Fruit fly (Drosophila melanogaster): Measurements from ENCODE around the gene CG14223.

The CG14223 gene

DNA sequence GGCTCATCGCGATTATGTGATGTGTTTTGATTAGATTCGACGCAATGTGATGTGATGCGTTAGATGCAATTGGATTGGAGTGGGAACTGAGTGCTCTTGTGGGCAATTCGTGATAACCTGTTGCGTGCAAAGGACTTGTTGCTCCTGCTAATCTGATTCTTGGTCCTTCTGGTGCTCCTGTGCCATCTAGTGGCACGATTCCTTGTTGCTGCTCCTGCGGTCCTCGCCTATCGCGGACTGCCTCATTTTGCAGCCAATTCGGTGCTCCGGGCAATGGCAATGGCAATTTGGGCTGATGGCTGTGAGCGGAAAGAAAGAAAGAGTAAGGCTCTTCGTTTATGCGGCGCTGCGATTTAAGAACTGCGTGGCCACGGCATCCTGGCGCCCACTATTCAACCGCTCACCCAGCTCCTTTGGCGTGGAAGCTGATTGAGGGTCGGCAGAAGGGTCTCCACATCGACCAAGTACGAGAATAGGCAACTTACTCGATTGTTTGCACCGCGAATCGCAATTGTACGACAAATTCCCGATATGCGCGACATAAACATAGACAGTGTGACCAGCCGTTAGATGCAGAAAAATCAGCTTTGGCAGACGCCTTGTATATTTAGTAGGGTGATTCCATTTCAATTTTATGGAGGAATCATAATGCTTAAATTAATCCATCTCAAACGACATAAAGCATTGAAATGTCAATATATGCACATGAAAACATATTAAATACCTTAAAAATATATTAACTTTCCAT lies 29.4 kb upstream of the CG14223 start, which contains the start of gene Mer (continued):
- TF ChIP-seq gfzf (GFP tag; optimal IDR thresholded peaks at IDR 0.05) = peak; percentile 75
- TF ChIP-seq dimm (GFP tag; IDR thresholded peaks at IDR 0.05) = peak; percentile 37; the same call in 1 of the 2 replicates
- TF ChIP-seq chm (GFP tag; IDR thresholded peaks at IDR 0.05) = peak; percentile 84
- no peak for TF ChIP-seq hth (optimal IDR thresholded peaks at IDR 0.05)
- TF ChIP-seq onecut (GFP tag; IDR thresholded peaks at IDR 0.05) = peak; percentile 78
- peak; percentile 65; the same call in 2 of the 3 replicates for TF ChIP-seq CG2889 (GFP tag; IDR thresholded peaks at IDR 0.05)
- peak; percentile 29 for TF ChIP-seq cato (GFP tag; optimal IDR thresholded peaks at IDR 0.05; ENCODE audit: borderline replicate concordance)
- TF ChIP-seq schlank (tag; optimal IDR thresholded peaks at IDR 0.05) = peak; percentile 75
- TF ChIP-seq Ets97D (GFP tag; optimal IDR thresholded peaks at IDR 0.05) = peak; percentile 48
- TF ChIP-seq org-1 (GFP tag; optimal IDR thresholded peaks at IDR 0.05) = peak; percentile 81
- peak; percentile 86 for TF ChIP-seq trem (tag; optimal IDR thresholded peaks at IDR 0.05)
- peak; percentile 81 for TF ChIP-seq CG7786 (GFP tag; optimal IDR thresholded peaks at IDR 0.05)
- TF ChIP-seq dpn (GFP tag; optimal IDR thresholded peaks at IDR 0.05) = peak; percentile 86 to 88
- peak; percentile 91 for TF ChIP-seq lilli (GFP tag; optimal IDR thresholded peaks at IDR 0.05)
- TF ChIP-seq Pdp1 (GFP tag; optimal IDR thresholded peaks at IDR 0.05) = peak; percentile 78 to 81
- no peak for TF ChIP-seq sd (tag; optimal IDR thresholded peaks at IDR 0.05)
- TF ChIP-seq stc (GFP tag; IDR thresholded peaks at IDR 0.05) = peak; percentile 83
- no peak for TF ChIP-seq usp (GFP tag; optimal IDR thresholded peaks at IDR 0.05)
- no peak for TF ChIP-seq gt (GFP tag; IDR thresholded peaks at IDR 0.05)
- TF ChIP-seq CG3407 (GFP tag; optimal IDR thresholded peaks at IDR 0.05) = peak; percentile 47
- peak; percentile 90 for TF ChIP-seq dysf (GFP tag; IDR thresholded peaks at IDR 0.05)
- peak; percentile 92 for TF ChIP-seq Drgx (GFP tag; IDR thresholded peaks at IDR 0.05)
- peak; percentile 81 for TF ChIP-seq CG7372 (GFP tag; IDR thresholded peaks at IDR 0.05)
- TF ChIP-seq CG17359 (tag; optimal IDR thresholded peaks at IDR 0.05) = peak; percentile 80
- TF ChIP-seq wek (GFP tag; optimal IDR thresholded peaks at IDR 0.05) = peak; percentile 95
- TF ChIP-seq CG1792 (GFP tag; optimal IDR thresholded peaks at IDR 0.05) = peak; percentile 71
- TF ChIP-seq nerfin-1 (tag; optimal IDR thresholded peaks at IDR 0.05) = peak; percentile 73
- peak; percentile 72 for TF ChIP-seq CG3163 (GFP tag; optimal IDR thresholded peaks at IDR 0.05)
- peak; percentile 77 for TF ChIP-seq chn (GFP tag; optimal IDR thresholded peaks at IDR 0.05)
- TF ChIP-seq CG10431 (GFP tag; optimal IDR thresholded peaks at IDR 0.05) = peak; percentile 60
- peak; percentile 75 for TF ChIP-seq CG1233 (GFP tag; optimal IDR thresholded peaks at IDR 0.05)
- peak; percentile 71 for TF ChIP-seq MTF-1 (GFP tag; optimal IDR thresholded peaks at IDR 0.05; ENCODE audit: borderline replicate concordance)
- peak; percentile 76 for TF ChIP-seq vfl (GFP tag; optimal IDR thresholded peaks at IDR 0.05)
- TF ChIP-seq Optix (GFP tag; IDR thresholded peaks at IDR 0.05) = peak; percentile 86
- TF ChIP-seq CG12942 (GFP tag; optimal IDR thresholded peaks at IDR 0.05) = peak; percentile 79
- peak; percentile 67 for TF ChIP-seq CG10543 (GFP tag; optimal IDR thresholded peaks at IDR 0.05)
- TF ChIP-seq Bdp1 (GFP tag; optimal IDR thresholded peaks at IDR 0.05) = peak; percentile 73
- TF ChIP-seq ham (GFP tag; IDR thresholded peaks at IDR 0.05) = 0 out of 2 replicates have a peak, but pooled peaks have one; percentile 57
- peak; percentile 80 for TF ChIP-seq CHES-1-like (GFP tag; optimal IDR thresholded peaks at IDR 0.05)
- TF ChIP-seq wor (GFP tag; IDR thresholded peaks at IDR 0.05) = peak; percentile 56; the same call in 1 of the 2 replicates
- peak; percentile 45 for TF ChIP-seq Adf1 (GFP tag; IDR thresholded peaks at IDR 0.05)
- TF ChIP-seq CG4404 (GFP tag; IDR thresholded peaks at IDR 0.05) = peak; percentile 60
- TF ChIP-seq Mad (GFP tag; optimal IDR thresholded peaks at IDR 0.05) = peak; percentile 82
- TF ChIP-seq Atf3 (GFP tag; optimal IDR thresholded peaks at IDR 0.05) = peak; percentile 66
- TF ChIP-seq Oli (tag; optimal IDR thresholded peaks at IDR 0.05) = peak; percentile 76
- TF ChIP-seq NFAT (GFP tag; IDR thresholded peaks at IDR 0.05) = peak; percentile 48
- TF ChIP-seq esg (GFP tag; conservative IDR thresholded peaks at IDR 0.05) = peak; percentile 70
- TF ChIP-seq ttk (GFP tag; IDR thresholded peaks at IDR 0.05) = peak; percentile 74
- peak; percentile 83 for TF ChIP-seq HLH3B (GFP tag; IDR thresholded peaks at IDR 0.05)
- TF ChIP-seq CG30020 (tag; optimal IDR thresholded peaks at IDR 0.05) = peak; percentile 63

Data from whole organism, embryonic.